Fruit fly (Drosophila melanogaster) whole organism, pupa: ENCODE measurements around the gene Rsbp15.

Source experiments
- CG10348 ChIP-seq: fragments of 200-800 bp; sonication (Bioruptor generic); IDR thresholded peaks from 2 replicates; pipeline ENCODE4 v1.3.6; 2022; ENCODE audit warnings: missing biosample characterization, missing genetic modification characterization
- CG12605 ChIP-seq: fragments of 200-800 bp; sonication (Bioruptor generic); IDR thresholded peaks from 2 replicates; pipeline ENCODE4 v1.3.6; 2022; ENCODE audit warnings: missing biosample characterization, missing genetic modification characterization
- CG13204 ChIP-seq: fragments of 200-800 bp; sonication (Bioruptor generic); optimal IDR thresholded peaks from 2 replicates; lab custom pipeline; 2018; ENCODE audit warnings: missing biosample characterization, mild to moderate bottlenecking, missing genetic modification characterization, moderate library complexity
- CG14655 ChIP-seq: fragments of 200-800 bp; sonication (Bioruptor generic); optimal IDR thresholded peaks from 3 replicates; lab custom pipeline; 2017; ENCODE audit warnings: mild to moderate bottlenecking, missing biosample characterization, missing genetic modification reagents, missing genetic modification characterization
- CG17806 ChIP-seq: fragments of 200-800 bp; sonication (Bioruptor generic); optimal IDR thresholded peaks from 2 replicates; lab custom pipeline; 2018; ENCODE audit warnings: missing biosample characterization, mild to moderate bottlenecking, missing genetic modification characterization, moderate library complexity
- CG32121 ChIP-seq: fragments of 200-800 bp; sonication (Bioruptor generic); IDR thresholded peaks from 2 replicates; pipeline ENCODE4 v1.3.6; 2022; ENCODE audit warnings: missing biosample characterization, missing genetic modification characterization
- CG34367 ChIP-seq: fragments of 200-800 bp; sonication (Bioruptor generic); optimal IDR thresholded peaks from 2 replicates; lab custom pipeline; 2018; ENCODE audit warnings: missing biosample characterization, mild to moderate bottlenecking, missing genetic modification characterization
- CG4496 ChIP-seq: fragments of 200-800 bp; sonication (Bioruptor generic); IDR thresholded peaks from 3 replicates; pipeline ENCODE4 v1.3.6; 2022; ENCODE audit warnings: missing biosample characterization, missing genetic modification characterization
- CG8159 ChIP-seq: fragments of 200-800 bp; sonication (Bioruptor generic); optimal IDR thresholded peaks from 3 replicates; lab custom pipeline; 2018; ENCODE audit warnings: missing biosample characterization, mild to moderate bottlenecking, missing genetic modification characterization, moderate library complexity
- CG8301 ChIP-seq: fragments of 200-800 bp; sonication (Bioruptor generic); optimal IDR thresholded peaks from 2 replicates; lab custom pipeline; 2018; ENCODE audit warnings: missing biosample characterization, mild to moderate bottlenecking, missing genetic modification characterization
- CG9948 ChIP-seq: fragments of 200-800 bp; sonication (Bioruptor generic); optimal IDR thresholded peaks from 2 replicates; lab custom pipeline; 2018; ENCODE audit warnings: missing biosample characterization, mild to moderate bottlenecking, missing genetic modification characterization, moderate library complexity
- D1 ChIP-seq: fragments of 200-800 bp; sonication (Bioruptor generic); optimal IDR thresholded peaks from 2 replicates; lab custom pipeline; 2018; ENCODE audit warnings: missing biosample characterization, mild to moderate bottlenecking, missing genetic modification characterization, moderate library complexity
- EcR ChIP-seq: fragments of 200-800 bp; sonication (Bioruptor generic); optimal IDR thresholded peaks from 3 replicates; lab custom pipeline; 2019; ENCODE audit warnings: missing biosample characterization, missing genetic modification characterization, mild to moderate bottlenecking, moderate library complexity, missing genetic modification reagents
- Ets98B ChIP-seq: fragments of 200-800 bp; sonication (Bioruptor generic); IDR thresholded peaks from 2 replicates; pipeline ENCODE4 v1.3.6; 2022; ENCODE audit warnings: missing biosample characterization, missing genetic modification characterization
- Pif1A ChIP-seq: fragments of 200-800 bp; sonication (Bioruptor generic); optimal IDR thresholded peaks from 3 replicates; lab custom pipeline; 2016; ENCODE audit warnings: missing biosample characterization, missing genetic modification characterization
- Pif1B ChIP-seq: fragments of 200-800 bp; sonication (Bioruptor generic); optimal IDR thresholded peaks from 3 replicates; lab custom pipeline; 2016; ENCODE audit warnings: missing biosample characterization, missing genetic modification characterization
- Snoo ChIP-seq: fragments of 200-800 bp; sonication (Bioruptor generic); optimal IDR thresholded peaks from 3 replicates; lab custom pipeline; 2017; ENCODE audit warnings: missing biosample characterization, mild to moderate bottlenecking, missing genetic modification characterization, inconsistent platforms
- fd96Ca ChIP-seq: fragments of 200-800 bp; sonication (Bioruptor generic); IDR thresholded peaks from 3 replicates; pipeline ENCODE4 v1.3.6; 2022; ENCODE audit warnings: missing biosample characterization, missing genetic modification characterization
- gl ChIP-seq: fragments of 200-800 bp; sonication (Bioruptor generic); optimal IDR thresholded peaks from 2 replicates; lab custom pipeline; 2018; ENCODE audit warnings: missing biosample characterization, mild to moderate bottlenecking, missing genetic modification characterization
- rn ChIP-seq: fragments of 200-800 bp; sonication (Bioruptor generic); IDR thresholded peaks from 2 replicates; pipeline ENCODE4 v1.3.6; 2022; ENCODE audit warnings: missing biosample characterization, missing genetic modification characterization

The Rsbp15 gene

dm6 chr3R:12269889-12270403 is 47.8 kb downstream of the Rsbp15 start:
- TF ChIP-seq CG17806 = no peak
- TF ChIP-seq EcR (GFP tag; lab: Kevin White, UChicago) = no peak
- no peak for TF ChIP-seq CG8301 (tag; lab: Kevin White, UChicago)
- TF ChIP-seq CG13204 = no peak
- no peak for TF ChIP-seq Pif1A
- TF ChIP-seq rn = no peak
- no peak for TF ChIP-seq gl (tag; lab: Kevin White, UChicago)
- TF ChIP-seq CG4496 (GFP tag; lab: Robert Waterston, UW) = no peak
- TF ChIP-seq Ets98B = no peak
- no peak for TF ChIP-seq Pif1B
- no peak for TF ChIP-seq CG34367 (tag; lab: Kevin White, UChicago)
- TF ChIP-seq CG8159 = no peak
- TF ChIP-seq CG10348 = no peak
- TF ChIP-seq CG12605 (GFP tag; lab: Robert Waterston, UW) = no peak
- TF ChIP-seq CG32121 = no peak

dm6 chr3R:12270590-12270989 is 48.4 kb downstream of the Rsbp15 start, which contains the start of gene CG17738:
CG17738 (plus strand) TSS chr3R:12270890.
- TF ChIP-seq CG9948 (tag; lab: Kevin White, UChicago) (no peak), CG34367 (tag; lab: Kevin White, UChicago) (no peak), CG32121 (no peak), Snoo (tag; lab: Kevin White, UChicago) (no peak), Ets98B (no peak), CG10348 (no peak), CG8301 (tag; lab: Kevin White, UChicago) (no peak), CG13204 (no peak), gl (tag; lab: Kevin White, UChicago) (no peak), D1 (tag; lab: Kevin White, UChicago) (no peak), CG17806 (no peak), CG8159 (no peak), fd96Ca (GFP tag; lab: Robert Waterston, UW) (no peak), CG14655 (GFP tag; lab: Kevin White, UChicago) (no peak), rn (no peak), Pif1A (no peak)
- TF ChIP-seq, all 21 proteins: peak for 0

DNA sequence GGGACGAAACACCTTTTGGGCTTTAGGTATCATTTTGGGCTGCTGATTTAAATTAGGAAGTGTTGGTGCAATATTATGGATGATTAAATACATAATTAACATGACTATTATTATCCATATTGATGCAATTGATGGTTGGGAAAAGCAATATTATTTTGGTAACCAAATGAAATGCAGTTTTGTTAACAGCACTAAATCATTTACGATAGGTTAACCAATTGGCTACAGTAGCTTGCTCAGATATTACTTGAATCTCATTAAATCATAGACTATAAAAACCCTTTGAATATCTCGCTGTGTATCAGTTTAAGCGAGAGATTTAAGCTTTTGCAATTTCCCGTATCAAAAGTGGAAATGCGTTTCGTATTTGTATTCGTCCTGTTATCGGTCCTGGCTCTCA is 50.6 kb downstream of the Rsbp15 start, which contains the start of gene Sfp87B:
Gene Sfp87B (plus strand): TSS at position 301 of the 400 bp plus-strand sequence.
- no peak for TF ChIP-seq EcR (GFP tag; lab: Kevin White, UChicago)
- TF ChIP-seq CG13204 = no peak
- no peak for TF ChIP-seq D1 (tag; lab: Kevin White, UChicago)
- no peak for TF ChIP-seq CG8301 (tag; lab: Kevin White, UChicago)
- TF ChIP-seq Pif1A = no peak
- no peak for TF ChIP-seq CG10348
- no peak for TF ChIP-seq CG12605 (GFP tag; lab: Robert Waterston, UW)
- TF ChIP-seq CG32121 = no peak
- TF ChIP-seq Ets98B = no peak
- no peak for TF ChIP-seq CG34367 (tag; lab: Kevin White, UChicago)
- no peak for TF ChIP-seq CG14655 (GFP tag; lab: Kevin White, UChicago)
- no peak for TF ChIP-seq CG4496 (GFP tag; lab: Robert Waterston, UW)
- TF ChIP-seq fd96Ca (GFP tag; lab: Robert Waterston, UW) = no peak
- TF ChIP-seq CG8159 = no peak
- TF ChIP-seq Pif1B = no peak
- no peak for TF ChIP-seq gl (tag; lab: Kevin White, UChicago)
